Fruit fly (Drosophila melanogaster): ENCODE results near the gene Hibch.
A peak's percentile ranks its signal among the peaks of the same experiment; 100 is the strongest.

Hibch gene

DNA sequence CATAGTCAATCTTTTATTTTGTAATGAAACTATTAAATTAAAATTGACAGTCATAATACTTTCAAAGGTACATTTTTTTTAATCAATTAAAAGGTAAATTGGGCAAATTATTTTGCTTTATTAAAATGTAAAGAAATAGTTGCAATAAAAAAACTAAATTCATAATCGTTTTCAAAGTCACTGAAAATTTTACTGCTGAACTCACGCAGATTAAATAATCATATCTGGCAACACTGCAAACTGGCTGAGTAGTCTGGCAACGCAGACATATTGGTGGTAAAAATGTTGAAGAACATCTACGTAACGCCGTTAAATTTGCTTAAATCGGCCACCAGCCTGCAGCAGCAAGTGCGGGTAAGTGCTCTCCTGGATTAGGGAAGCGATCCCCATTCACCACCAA, 26.6 kb upstream of the Hibch start, which contains the start of gene mRpL9 (continued):
- TF ChIP-seq Pdp1 (GFP tag; optimal IDR thresholded peaks at IDR 0.05), result peak in 1 of 2 experiments; percentile 93
- peak; percentile 39 for TF ChIP-seq grau (tag; optimal IDR thresholded peaks at IDR 0.05)
- TF ChIP-seq CG12659 (GFP tag; optimal IDR thresholded peaks at IDR 0.05), result peak; percentile 46
- TF ChIP-seq Sry-δ (GFP tag; optimal IDR thresholded peaks at IDR 0.05), result peak; percentile 71
- TF ChIP-seq H15 (GFP tag; IDR thresholded peaks at IDR 0.05), result no peak
- TF ChIP-seq Rfx (GFP tag; IDR thresholded peaks at IDR 0.05), result peak; percentile 47; the same call in 1 of the 2 replicates
- TF ChIP-seq Med (GFP tag), result peak; percentile 78
- peak; percentile 61 for TF ChIP-seq Dp (GFP tag; optimal IDR thresholded peaks at IDR 0.05)
- TF ChIP-seq CG12744 (GFP tag; optimal IDR thresholded peaks at IDR 0.05), result peak; percentile 5
- TF ChIP-seq lola (GFP tag; optimal IDR thresholded peaks at IDR 0.05), result peak in 1 of 3 experiments; percentile 18
- TF ChIP-seq zfh1 (GFP tag; IDR thresholded peaks at IDR 0.05), result no peak
- peak; percentile 58 for TF ChIP-seq CG3847 (GFP tag; IDR thresholded peaks at IDR 0.05)
- TF ChIP-seq amos (GFP tag; IDR thresholded peaks at IDR 0.05; ENCODE audit: partially characterized antibody), result peak; percentile 26; the same call in 1 of the 2 replicates
- TF ChIP-seq CG18011 (GFP tag; optimal IDR thresholded peaks at IDR 0.05), result peak; percentile 11
- TF ChIP-seq nerfin-1 (tag; optimal IDR thresholded peaks at IDR 0.05), result peak; percentile 20
- TF ChIP-seq bigmax (GFP tag; optimal IDR thresholded peaks at IDR 0.05), result no peak
- TF ChIP-seq CG12071 (GFP tag; optimal IDR thresholded peaks at IDR 0.05), result no peak
- TF ChIP-seq unc-4 (GFP tag; IDR thresholded peaks at IDR 0.05; ENCODE audit: partially characterized antibody), result peak; percentile 39; the same call in 1 of the 2 replicates
- peak in 1 of 2 experiments; percentile 34 for TF ChIP-seq tll (GFP tag; optimal IDR thresholded peaks at IDR 0.05)
- TF ChIP-seq slbo (GFP tag; IDR thresholded peaks at IDR 0.05), result peak; percentile 63
- peak; percentile 90 for TF ChIP-seq CG9437 (GFP tag; optimal IDR thresholded peaks at IDR 0.05)
- TF ChIP-seq CG4360 (GFP tag; IDR thresholded peaks at IDR 0.05), result no peak
- no peak for TF ChIP-seq CG13775 (GFP tag; optimal IDR thresholded peaks at IDR 0.05)
- TF ChIP-seq wdn (GFP tag; IDR thresholded peaks at IDR 0.05), result no peak
- TF ChIP-seq CG9727 (GFP tag; optimal IDR thresholded peaks at IDR 0.05), result peak; percentile 0
- peak; percentile 34 for TF ChIP-seq sug (tag; optimal IDR thresholded peaks at IDR 0.05)
- peak; percentile 43 for TF ChIP-seq Sin3A (optimal IDR thresholded peaks at IDR 0.05)
- TF ChIP-seq knrl (GFP tag; IDR thresholded peaks at IDR 0.05; ENCODE audit: partially characterized antibody), result peak; percentile 44; the same call in 1 of the 3 replicates
- TF ChIP-seq ci (GFP tag; IDR thresholded peaks at IDR 0.05), result 0 out of 3 replicates have a peak, but pooled peaks have one; percentile 37
- no peak for TF ChIP-seq Neu2 (GFP tag; optimal IDR thresholded peaks at IDR 0.05; ENCODE audit: borderline replicate concordance)
- TF ChIP-seq Abd-B (GFP tag; optimal IDR thresholded peaks at IDR 0.05), result peak; percentile 91
- TF ChIP-seq insv (GFP tag; optimal IDR thresholded peaks at IDR 0.05), result peak in 1 of 2 experiments; percentile 4
- TF ChIP-seq PHDP (tag; optimal IDR thresholded peaks at IDR 0.05), result peak; percentile 32
- peak; percentile 31 for TF ChIP-seq CG30020 (tag; optimal IDR thresholded peaks at IDR 0.05)
- TF ChIP-seq bbx (GFP tag; IDR thresholded peaks at IDR 0.05; ENCODE audit: partially characterized antibody), result no peak; the same call in 1 of the 2 replicates
- peak; percentile 58 for TF ChIP-seq HmgZ (tag; optimal IDR thresholded peaks at IDR 0.05)
- peak; percentile 60 for TF ChIP-seq CG9932 (GFP tag; IDR thresholded peaks at IDR 0.05)
- peak; percentile 47 for TF ChIP-seq sens (GFP tag)
- TF ChIP-seq CG31441 (GFP tag; IDR thresholded peaks at IDR 0.05), result peak; percentile 98
- TF ChIP-seq cas (GFP tag; IDR thresholded peaks at IDR 0.05), result no peak
- peak; percentile 38; the same call in 1 of the 3 replicates for TF ChIP-seq Opbp (GFP tag; IDR thresholded peaks at IDR 0.05; ENCODE audit: partially characterized antibody)
- TF ChIP-seq Meics (GFP tag; optimal IDR thresholded peaks at IDR 0.05), result peak; percentile 6
- TF ChIP-seq maf-S (GFP tag; optimal IDR thresholded peaks at IDR 0.05), result no peak
- TF ChIP-seq MESR4 (GFP tag; optimal IDR thresholded peaks at IDR 0.05), result peak; percentile 63
- peak; percentile 95 for TF ChIP-seq CG3995 (GFP tag; optimal IDR thresholded peaks at IDR 0.05)
- TF ChIP-seq Antp (GFP tag; optimal IDR thresholded peaks at IDR 0.05), result peak; percentile 17
- peak; percentile 28 for TF ChIP-seq lilli (GFP tag; optimal IDR thresholded peaks at IDR 0.05)
- peak; percentile 44 for TF ChIP-seq Ets97D (GFP tag; optimal IDR thresholded peaks at IDR 0.05)
- peak; percentile 10 for TF ChIP-seq zf30C (GFP tag; optimal IDR thresholded peaks at IDR 0.05)
